Fruit fly (Drosophila melanogaster) whole organism, embryonic: ENCODE results near the gene CG3662.

Source experiments
- Abd-B ChIP-seq: fragments of 200-800 bp; sonication (Bioruptor generic); optimal IDR thresholded peaks from 2 replicates; lab custom pipeline; 2018; ENCODE audit warnings: missing biosample characterization, mild to moderate bottlenecking, missing genetic modification characterization, moderate library complexity
- CG10543 ChIP-seq: fragments of 200-800 bp; sonication (Bioruptor generic); optimal IDR thresholded peaks from 3 replicates; lab custom pipeline; 2017; ENCODE audit warnings: missing biosample characterization, mild to moderate bottlenecking, missing genetic modification characterization, moderate library complexity
- CG12155 ChIP-seq: fragments of 200-800 bp; sonication (Bioruptor generic); optimal IDR thresholded peaks from 3 replicates; lab custom pipeline; 2016; ENCODE audit warnings: missing biosample characterization, missing genetic modification characterization
- CG1233 ChIP-seq: fragments of 200-800 bp; sonication (Bioruptor generic); optimal IDR thresholded peaks from 4 replicates; lab custom pipeline; 2018; ENCODE audit warnings: missing biosample characterization, mild to moderate bottlenecking, missing genetic modification characterization
- CG12744 ChIP-seq: fragments of 200-800 bp; sonication (Bioruptor generic); optimal IDR thresholded peaks from 2 replicates; lab custom pipeline; 2016; ENCODE audit warnings: missing biosample characterization, missing genetic modification characterization
- CG14860 ChIP-seq: fragments of 200-800 bp; sonication (Bioruptor generic); IDR thresholded peaks from 3 replicates; pipeline ENCODE4 v1.3.6; 2022; ENCODE audit warnings: missing biosample characterization, missing genetic modification characterization; ENCODE audit not compliant: partially characterized antibody
- CG15011 ChIP-seq: fragments of 200-800 bp; sonication (Bioruptor generic); optimal IDR thresholded peaks from 3 replicates; lab custom pipeline; 2018; ENCODE audit warnings: missing biosample characterization, mild to moderate bottlenecking, missing genetic modification characterization
- CG15073 ChIP-seq: fragments of 200-800 bp; sonication (Bioruptor generic); optimal IDR thresholded peaks from 2 replicates; lab custom pipeline; 2016; ENCODE audit warnings: missing biosample characterization, missing genetic modification characterization
- CG17829 ChIP-seq: fragments of 200-800 bp; optimal IDR thresholded peaks from 2 replicates; lab custom pipeline; 2019; ENCODE audit warnings: missing biosample characterization, mild to moderate bottlenecking, missing genetic modification characterization, moderate library complexity
- CG18011 ChIP-seq: fragments of 200-800 bp; sonication (Bioruptor generic); optimal IDR thresholded peaks from 2 replicates; lab custom pipeline; 2017; ENCODE audit warnings: missing biosample characterization, missing genetic modification characterization, mild to moderate bottlenecking, moderate library complexity, missing genotype
- CG2129 ChIP-seq: fragments of 200-800 bp; sonication (Bioruptor generic); IDR thresholded peaks from 2 replicates; pipeline ENCODE4 v1.3.6; 2022; ENCODE audit warnings: missing biosample characterization, missing genetic modification characterization; ENCODE audit not compliant: partially characterized antibody
- CG3163 ChIP-seq: fragments of 200-800 bp; sonication (Bioruptor generic); optimal IDR thresholded peaks from 3 replicates; lab custom pipeline; 2016; ENCODE audit warnings: missing biosample characterization, missing genetic modification characterization
- CG32767 ChIP-seq: fragments of 200-800 bp; sonication (Bioruptor generic); IDR thresholded peaks from 2 replicates; pipeline ENCODE4 v1.3.6; 2022; ENCODE audit warnings: missing biosample characterization, missing genetic modification characterization
- CG34224 ChIP-seq: fragments of 200-800 bp; sonication (Bioruptor generic); IDR thresholded peaks from 3 replicates; pipeline ENCODE4 v1.3.6; 2022; ENCODE audit warnings: missing biosample characterization, missing genetic modification characterization; ENCODE audit not compliant: partially characterized antibody
- CG4617 ChIP-seq: fragments of 200-800 bp; sonication (Bioruptor generic); optimal IDR thresholded peaks from 3 replicates; lab custom pipeline; 2016; ENCODE audit warnings: missing biosample characterization, missing genetic modification characterization, borderline replicate concordance
- CG6854 ChIP-seq: fragments of 200-800 bp; sonication (Bioruptor generic); optimal IDR thresholded peaks from 3 replicates; lab custom pipeline; 2017; ENCODE audit warnings: missing biosample characterization, mild to moderate bottlenecking, missing genetic modification characterization
- CG7745 ChIP-seq: fragments of 200-800 bp; sonication (Bioruptor generic); optimal IDR thresholded peaks from 2 replicates; lab custom pipeline; 2018; ENCODE audit warnings: missing biosample characterization, mild to moderate bottlenecking, missing genetic modification characterization, moderate library complexity
- CG8944 ChIP-seq: fragments of 200-800 bp; sonication (Bioruptor generic); optimal IDR thresholded peaks from 3 replicates; lab custom pipeline; 2016; ENCODE audit warnings: missing biosample characterization, missing genetic modification characterization
- CTCF ChIP-seq: fragments of 200-800 bp; sonication (Bioruptor generic); optimal IDR thresholded peaks from 2 replicates; lab custom pipeline; 2017; ENCODE audit warnings: missing biosample characterization, mild to moderate bottlenecking, missing genetic modification characterization, moderate library complexity
- H15 ChIP-seq: fragments of 200-800 bp; sonication (Bioruptor generic); IDR thresholded peaks from 3 replicates; pipeline ENCODE4 v1.3.6; 2022; ENCODE audit warnings: missing biosample characterization, missing genetic modification characterization
- HLH3B ChIP-seq: fragments of 200-800 bp; sonication (Bioruptor generic); IDR thresholded peaks from 2 replicates; pipeline ENCODE4 v1.3.6; 2022; ENCODE audit warnings: missing biosample characterization, missing genetic modification characterization
- HLH54F ChIP-seq: fragments of 200-800 bp; sonication (Bioruptor generic); optimal IDR thresholded peaks from 3 replicates; lab custom pipeline; 2016; ENCODE audit warnings: missing biosample characterization, missing genetic modification characterization
- HmgD ChIP-seq: fragments of 200-800 bp; sonication (Bioruptor generic); optimal IDR thresholded peaks from 3 replicates; lab custom pipeline; 2016; ENCODE audit warnings: missing biosample characterization, missing genetic modification characterization
- Lpt ChIP-seq: fragments of >200 bp; optimal IDR thresholded peaks from 2 replicates; lab custom pipeline; 2018; ENCODE audit warnings: missing biosample characterization, missing genetic modification characterization
- Scr ChIP-seq: fragments of 200-800 bp; sonication (Bioruptor generic); IDR thresholded peaks from 2 replicates; pipeline ENCODE4 v1.3.6; 2022; ENCODE audit warnings: missing biosample characterization, missing genetic modification characterization; ENCODE audit not compliant: partially characterized antibody
- Sox102F ChIP-seq: fragments of 200-800 bp; sonication (Bioruptor generic); optimal IDR thresholded peaks from 2 replicates; lab custom pipeline; 2018; ENCODE audit warnings: missing biosample characterization, mild to moderate bottlenecking, missing genetic modification characterization, moderate library complexity
- Ssrp ChIP-seq: fragments of 200-800 bp; sonication (Bioruptor generic); optimal IDR thresholded peaks from 2 replicates; lab custom pipeline; 2018; ENCODE audit warnings: missing biosample characterization, mild to moderate bottlenecking, missing genetic modification characterization, moderate library complexity
- Trl ChIP-seq, 3 experiments: fragments of >200 bp in 2 of 3; fragments of 200-800 bp in 1 of 3; sonication (Bioruptor generic) in 1 of 3; optimal IDR thresholded peaks; 2 replicates in 1 of 3; 3 replicates in 2 of 3; lab custom pipeline; 2016 to 2017; ENCODE audit warnings: missing biosample characterization in 1 of 3, missing genetic modification characterization in 1 of 3
- ase ChIP-seq: fragments of 200-800 bp; sonication (Bioruptor generic); IDR thresholded peaks from 3 replicates; pipeline ENCODE4 v1.3.6; 2022; ENCODE audit warnings: missing biosample characterization, missing genetic modification characterization
- ato ChIP-seq: fragments of 200-800 bp; sonication (Bioruptor generic); IDR thresholded peaks from 2 replicates; pipeline ENCODE4 v1.3.6; 2022; ENCODE audit warnings: missing biosample characterization, missing genetic modification characterization; ENCODE audit not compliant: partially characterized antibody
- croc ChIP-seq: fragments of 200-800 bp; sonication (Bioruptor generic); conservative IDR thresholded peaks from 3 replicates; pipeline ENCODE4 v1.3.6; 2022; ENCODE audit warnings: missing biosample characterization, missing genetic modification characterization
- dan ChIP-seq: fragments of 200-800 bp; sonication (Bioruptor generic); IDR thresholded peaks from 2 replicates; pipeline ENCODE4 v1.3.6; 2022; ENCODE audit warnings: missing biosample characterization, missing genetic modification characterization
- dm ChIP-seq: fragments of 200-800 bp; sonication (Bioruptor generic); optimal IDR thresholded peaks from 3 replicates; lab custom pipeline; 2016; ENCODE audit warnings: missing biosample characterization, missing genetic modification characterization
- dmrt99B ChIP-seq: fragments of 200-800 bp; sonication (Bioruptor generic); optimal IDR thresholded peaks from 2 replicates; lab custom pipeline; 2018; ENCODE audit warnings: missing biosample characterization, mild to moderate bottlenecking, missing genetic modification characterization, moderate library complexity
- en ChIP-seq: fragments of 200-800 bp; sonication (Bioruptor generic); optimal IDR thresholded peaks from 2 replicates; lab custom pipeline; 2016; ENCODE audit warnings: missing biosample characterization, missing genetic modification characterization
- exex ChIP-seq: fragments of 200-800 bp; sonication (Bioruptor generic); optimal IDR thresholded peaks from 4 replicates; lab custom pipeline; 2018; ENCODE audit warnings: missing biosample characterization, mild to moderate bottlenecking, missing genetic modification characterization, moderate library complexity
- fd96Cb ChIP-seq: fragments of 200-800 bp; sonication (Bioruptor generic); optimal IDR thresholded peaks from 2 replicates; lab custom pipeline; 2018; ENCODE audit warnings: missing biosample characterization, mild to moderate bottlenecking, missing genetic modification characterization, moderate library complexity
- kay ChIP-seq: fragments of 200-800 bp; sonication (Bioruptor generic); optimal IDR thresholded peaks from 2 replicates; lab custom pipeline; 2016; ENCODE audit warnings: missing biosample characterization, missing genetic modification characterization
- ken ChIP-seq: fragments of 200-800 bp; sonication (Bioruptor generic); IDR thresholded peaks from 3 replicates; pipeline ENCODE4 v1.3.6; 2022; ENCODE audit warnings: missing biosample characterization, missing genetic modification characterization
- lilli ChIP-seq: fragments of 200-800 bp; sonication (Bioruptor generic); optimal IDR thresholded peaks from 3 replicates; lab custom pipeline; 2016; ENCODE audit warnings: missing biosample characterization, missing genetic modification characterization
- nerfin-1 ChIP-seq: fragments of 200-800 bp; sonication (Bioruptor generic); optimal IDR thresholded peaks from 3 replicates; lab custom pipeline; 2019; ENCODE audit warnings: missing biosample characterization, mild to moderate bottlenecking, missing genetic modification characterization, moderate library complexity
- onecut ChIP-seq: fragments of 200-800 bp; sonication (Bioruptor generic); IDR thresholded peaks from 2 replicates; pipeline ENCODE4 v1.3.6; 2022; ENCODE audit warnings: missing biosample characterization, missing genetic modification characterization
- pzg ChIP-seq: fragments of 200-800 bp; sonication (Bioruptor generic); optimal IDR thresholded peaks from 3 replicates; lab custom pipeline; 2018; ENCODE audit warnings: missing biosample characterization, mild to moderate bottlenecking, missing genetic modification characterization, moderate library complexity
- row ChIP-seq: fragments of 200-800 bp; sonication (Bioruptor generic); IDR thresholded peaks from 3 replicates; pipeline ENCODE4 v1.3.6; 2022; ENCODE audit warnings: missing biosample characterization, missing genetic modification characterization
- salm ChIP-seq: fragments of 200-800 bp; sonication (Bioruptor generic); optimal IDR thresholded peaks from 2 replicates; lab custom pipeline; 2018; ENCODE audit warnings: missing biosample characterization, mild to moderate bottlenecking, missing genetic modification characterization
- shn ChIP-seq: fragments of 200-800 bp; sonication (Bioruptor generic); optimal IDR thresholded peaks from 3 replicates; lab custom pipeline; 2016; ENCODE audit warnings: missing biosample characterization, missing genetic modification characterization
- sim ChIP-seq: fragments of 200-800 bp; sonication (Bioruptor generic); IDR thresholded peaks from 2 replicates; pipeline ENCODE4 v1.3.6; 2022; ENCODE audit warnings: missing biosample characterization, missing genetic modification characterization
- vnd ChIP-seq: fragments of 200-800 bp; sonication (Bioruptor generic); IDR thresholded peaks from 3 replicates; pipeline ENCODE4 v1.3.6; 2022; ENCODE audit warnings: missing biosample characterization, missing genetic modification characterization; ENCODE audit not compliant: partially characterized antibody
- zen ChIP-seq: fragments of 200-800 bp; sonication (Bioruptor generic); optimal IDR thresholded peaks from 3 replicates; lab custom pipeline; 2018; ENCODE audit warnings: missing biosample characterization, mild to moderate bottlenecking, missing genetic modification characterization, moderate library complexity

CG3662 gene

dm6 chr2L:857897-858517 is 36.9 kb downstream of the CG3662 start (continued):
- TF ChIP-seq Sox102F (GFP tag; lab: Kevin White, UChicago) (peak; percentile 82), dmrt99B (tag; lab: Kevin White, UChicago) (peak; percentile 67), en (GFP tag; lab: Kevin White, UChicago) (peak; percentile 48), CG15073 (GFP tag; lab: Kevin White, UChicago) (no peak), zen (no peak), Scr (GFP tag; lab: Robert Waterston, UW) (no peak), CG1233 (GFP tag; lab: Kevin White, UChicago) (peak; percentile 25), salm (tag; lab: Kevin White, UChicago) (peak; percentile 33), croc (GFP tag; lab: Robert Waterston, UW) (peak; percentile 25; the same call in 1 of the 3 replicates), ase (GFP tag; lab: Robert Waterston, UW) (no peak), dm (GFP tag; lab: Kevin White, UChicago) (no peak), Abd-B (GFP tag; lab: Kevin White, UChicago) (no peak), CG7745 (tag; lab: Kevin White, UChicago) (no peak), CG6854 (GFP tag; lab: Kevin White, UChicago) (peak; percentile 16), onecut (GFP tag; lab: Robert Waterston, UW) (0 out of 2 replicates have a peak, but pooled peaks have one; percentile 13), CG2129 (no peak), shn (peak; percentile 46), ken (GFP tag; lab: Robert Waterston, UW) (peak; percentile 53; the same call in 1 of the 3 replicates), CG15011 (GFP tag; lab: Kevin White, UChicago) (no peak), CG3163 (GFP tag; lab: Kevin White, UChicago) (no peak), Trl (optimal IDR thresholded peaks at IDR 0.05; lab: Kevin White, UChicago) (no peak), Trl (GFP tag; optimal IDR thresholded peaks at IDR 0.05; lab: Kevin White, UChicago) (peak; percentile 33), vnd (GFP tag; lab: Robert Waterston, UW) (no peak), CG12155 (no peak), exex (tag; lab: Kevin White, UChicago) (peak; percentile 43), HmgD (GFP tag; lab: Kevin White, UChicago) (no peak), ato (no peak), row (GFP tag; lab: Robert Waterston, UW) (peak; percentile 86), dan (GFP tag; lab: Robert Waterston, UW) (no peak), sim (GFP tag; lab: Robert Waterston, UW) (no peak), Lpt (GFP tag; lab: Kevin White, UChicago) (no peak), CG14860 (GFP tag; lab: Robert Waterston, UW) (no peak), CTCF (GFP tag; lab: Kevin White, UChicago) (no peak), fd96Cb (tag; lab: Kevin White, UChicago) (peak; percentile 60), Ssrp (tag; lab: Kevin White, UChicago) (peak; percentile 37), CG12744 (GFP tag; lab: Kevin White, UChicago) (no peak), pzg (GFP tag; lab: Kevin White, UChicago) (no peak), nerfin-1 (tag; lab: Kevin White, UChicago) (peak; percentile 16), CG8944 (GFP tag; lab: Kevin White, UChicago) (peak; percentile 37), HLH54F (GFP tag; lab: Kevin White, UChicago) (peak; percentile 27), CG34224 (no peak), kay (GFP tag; lab: Kevin White, UChicago) (peak; percentile 13), CG17829 (tag; lab: Kevin White, UChicago) (peak; percentile 20), CG32767 (GFP tag; lab: Robert Waterston, UW) (peak; percentile 46; the same call in 1 of the 2 replicates), CG18011 (peak; percentile 18), CG4617 (GFP tag; lab: Kevin White, UChicago) (no peak), H15 (GFP tag; lab: Robert Waterston, UW) (peak; percentile 64; the same call in 2 of the 3 replicates), lilli (GFP tag; lab: Kevin White, UChicago) (peak; percentile 52), CG10543 (no peak), HLH3B (GFP tag; lab: Robert Waterston, UW) (peak; percentile 73)
